Worm (Caenorhabditis elegans): ENCODE data around the gene cutl-12.

Gene cutl-12

DNA sequence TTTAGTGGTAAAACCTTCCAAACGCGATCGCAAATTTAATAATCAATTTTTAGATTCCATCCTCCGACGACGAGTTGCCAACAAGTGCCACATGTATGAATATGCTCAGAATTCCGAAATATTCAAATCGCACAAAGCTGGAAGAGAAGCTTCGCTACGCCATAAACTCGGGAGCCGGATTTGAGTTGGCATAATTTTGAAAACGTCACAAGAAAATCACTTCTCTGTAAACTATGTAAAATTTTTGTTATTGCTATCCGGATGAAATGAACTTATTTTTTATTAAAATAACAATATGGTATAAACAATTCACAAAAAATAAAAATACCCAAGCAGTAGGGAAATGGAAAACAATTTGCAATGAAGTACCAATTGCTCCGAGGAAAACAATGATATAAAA, 34.6 kb upstream of the cutl-12 start:
- no peak for TF ChIP-seq eyg-1 (tag; optimal IDR thresholded peaks at IDR 0.05)
- no peak for TF ChIP-seq nhr-11 (tag; optimal IDR thresholded peaks at IDR 0.05)
- TF ChIP-seq syd-9 (tag; optimal IDR thresholded peaks at IDR 0.05), result no peak
- TF ChIP-seq ceh-30 (tag; optimal IDR thresholded peaks at IDR 0.05), result no peak
- no peak for TF ChIP-seq sox-4 (tag; optimal IDR thresholded peaks at IDR 0.05)
- TF ChIP-seq ceh-9 (tag; optimal IDR thresholded peaks at IDR 0.05), result no peak
- no peak for TF ChIP-seq hlh-13 (GFP tag; optimal IDR thresholded peaks at IDR 0.05)
- TF ChIP-seq sox-2 (GFP tag; IDR thresholded peaks at IDR 0.05), result no peak
- TF ChIP-seq hlh-8 (tag; optimal IDR thresholded peaks at IDR 0.05), result no peak
- TF ChIP-seq unc-3 (GFP tag; conservative IDR thresholded peaks at IDR 0.05), result no peak
- TF ChIP-seq unc-3 (tag; optimal IDR thresholded peaks at IDR 0.05), result no peak

DNA sequence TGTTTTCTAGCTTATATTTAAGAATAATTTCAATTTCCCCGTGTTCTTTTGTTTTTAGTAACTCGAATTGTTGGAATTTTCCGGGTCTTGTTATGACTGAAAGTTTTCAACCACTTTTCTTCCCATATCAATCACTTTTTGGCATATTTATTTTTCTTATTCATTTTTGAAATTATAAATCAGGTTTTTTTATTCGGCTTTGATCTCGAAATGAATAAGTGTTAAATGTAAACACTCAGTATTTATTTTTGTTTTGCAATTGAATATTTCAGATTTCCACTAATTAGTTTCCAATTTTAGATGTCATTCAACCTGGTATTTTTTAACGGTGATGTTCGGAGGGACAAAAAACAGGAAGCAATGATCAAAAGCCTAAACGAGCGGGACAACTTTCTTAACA, 30.2 kb upstream of the cutl-12 start, which contains the start of gene etc-1:
Gene etc-1, plus strand, starts transcription at position 301 of the 400 bp plus-strand sequence.
- no peak for TF ChIP-seq sdc-2 (tag; optimal IDR thresholded peaks at IDR 0.05)
- TF ChIP-seq K09A11.1 (tag; optimal IDR thresholded peaks at IDR 0.05; ENCODE audit: insufficient read depth), result no peak
- TF ChIP-seq pha-4 (tag; optimal IDR thresholded peaks at IDR 0.05), result no peak
- no peak for TF ChIP-seq npax-4 (tag; optimal IDR thresholded peaks at IDR 0.05)
- TF ChIP-seq madf-2 (tag; optimal IDR thresholded peaks at IDR 0.05), result no peak
- no peak for TF ChIP-seq rnt-1 (tag; optimal IDR thresholded peaks at IDR 0.05)
- no peak for TF ChIP-seq ceh-48 (tag; optimal IDR thresholded peaks at IDR 0.05)
- no peak for TF ChIP-seq nhr-232 (tag; optimal IDR thresholded peaks at IDR 0.05)
- no peak for TF ChIP-seq C38D4.7 (GFP tag; optimal IDR thresholded peaks at IDR 0.05)
- TF ChIP-seq pha-2 (tag; optimal IDR thresholded peaks at IDR 0.05), result no peak
- no peak for TF ChIP-seq lin-11 (tag; optimal IDR thresholded peaks at IDR 0.05)
- no peak for TF ChIP-seq gmeb-2 (tag; optimal IDR thresholded peaks at IDR 0.05)
- no peak for TF ChIP-seq Y22D7AL.16 (tag; optimal IDR thresholded peaks at IDR 0.05)
- TF ChIP-seq hlh-8 (tag; optimal IDR thresholded peaks at IDR 0.05), result no peak
- no peak for TF ChIP-seq elt-4 (tag; optimal IDR thresholded peaks at IDR 0.05)
- TF ChIP-seq F13H6.1 (tag; optimal IDR thresholded peaks at IDR 0.05), result no peak
- no peak for TF ChIP-seq dmd-4 (tag; optimal IDR thresholded peaks at IDR 0.05; ENCODE audit: borderline replicate concordance)

DNA sequence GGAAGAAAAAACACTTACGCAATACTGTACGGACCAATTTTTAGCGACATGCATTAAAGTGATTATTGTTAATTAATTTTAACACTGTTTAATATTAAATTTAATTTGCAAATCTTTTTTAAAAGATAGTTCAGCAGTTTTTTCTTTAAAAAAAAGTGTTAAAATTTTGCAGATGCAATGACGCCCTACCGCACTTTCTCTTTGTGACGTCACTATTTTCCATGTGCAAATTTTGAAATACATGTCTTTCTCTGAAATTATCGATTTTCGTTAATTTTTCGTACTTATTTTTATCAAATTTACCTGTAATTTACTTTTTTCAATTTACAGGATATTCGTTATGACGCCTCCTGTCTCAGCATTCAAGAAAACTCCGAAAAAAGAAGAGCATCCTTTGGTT, 27.3 kb upstream of the cutl-12 start, which contains the start of the genes piga-1 and eif-2Bepsilon:
Gene piga-1, minus strand, starts transcription at position 174 of the 400 bp plus-strand sequence.
Gene eif-2Bepsilon, plus strand, starts transcription at position 331 of the 400 bp plus-strand sequence.
- TF ChIP-seq sox-2 (GFP tag; IDR thresholded peaks at IDR 0.05) (no peak), ceh-48 (tag; optimal IDR thresholded peaks at IDR 0.05) (peak; percentile 40), unc-42 (tag; optimal IDR thresholded peaks at IDR 0.05) (peak; percentile 0)

DNA sequence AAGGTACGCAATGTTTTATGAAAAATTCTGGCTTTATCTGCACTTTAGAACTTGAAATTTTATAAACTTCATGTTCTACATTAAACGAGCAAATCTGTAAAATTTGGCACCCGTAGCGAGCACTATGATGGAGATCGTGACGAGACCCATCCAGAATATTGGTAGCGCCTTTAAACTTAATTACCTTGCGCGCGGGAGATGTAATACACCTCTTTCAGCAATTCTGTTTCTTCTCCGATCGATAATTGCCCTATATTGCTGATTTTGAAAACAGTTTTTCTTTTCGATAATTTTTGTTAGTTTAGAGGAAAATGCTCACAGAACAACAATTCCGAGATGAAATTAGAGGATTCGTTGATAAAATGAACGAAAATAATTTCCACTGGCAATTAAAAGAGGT, 24.5 kb upstream of the cutl-12 start, which contains the start of gene atg-10:
Gene atg-10, plus strand, starts transcription at position 301 of the 400 bp plus-strand sequence.
- no peak for TF ChIP-seq dmd-4 (tag; optimal IDR thresholded peaks at IDR 0.05; ENCODE audit: borderline replicate concordance)
- TF ChIP-seq npax-4 (tag; optimal IDR thresholded peaks at IDR 0.05), result no peak
- TF ChIP-seq K02D7.2 (tag; optimal IDR thresholded peaks at IDR 0.05), result no peak
- TF ChIP-seq ceh-31 (tag; optimal IDR thresholded peaks at IDR 0.05), result no peak
- TF ChIP-seq ahr-1 (tag; optimal IDR thresholded peaks at IDR 0.05), result no peak
- no peak for TF ChIP-seq ztf-16 (tag; optimal IDR thresholded peaks at IDR 0.05)
- TF ChIP-seq ceh-14 (tag; optimal IDR thresholded peaks at IDR 0.05), result no peak
- no peak for TF ChIP-seq ceh-19 (GFP tag; optimal IDR thresholded peaks at IDR 0.05)
- no peak for TF ChIP-seq nhr-232 (tag; optimal IDR thresholded peaks at IDR 0.05)
- no peak for TF ChIP-seq fax-1 (tag; optimal IDR thresholded peaks at IDR 0.05)
- no peak for TF ChIP-seq hlh-6 (tag; optimal IDR thresholded peaks at IDR 0.05)
- no peak for TF ChIP-seq odd-2 (tag; optimal IDR thresholded peaks at IDR 0.05)
- TF ChIP-seq ceh-24 (tag; optimal IDR thresholded peaks at IDR 0.05), result no peak
- no peak for TF ChIP-seq fkh-6 (tag; optimal IDR thresholded peaks at IDR 0.05)
